Worm (Caenorhabditis elegans): ENCODE measurements around the gene srt-16.
"Not testable (repeated sequence)": the region's sequence is repeated elsewhere in the genome, so short reads cannot be mapped to it uniquely, and the experiment has no call there.

Gene srt-16

ce11 chrV:3064418-3064817 lies at the start of gene srt-16:
TSS of gene srt-16 (minus strand) at chrV:3064518.
- TF ChIP-seq nfya-1 (tag; optimal IDR thresholded peaks at IDR 0.05; ENCODE audit: insufficient read depth); nhr-12 (tag; optimal IDR thresholded peaks at IDR 0.05); zag-1 (tag; optimal IDR thresholded peaks at IDR 0.05): not testable (repeated sequence)

ce11 chrV:3113751-3114150 lies 49.4 kb upstream of the srt-16 start, which contains the start of gene Y73C8C.8:
TSS of gene Y73C8C.8 (minus strand) at chrV:3113851.
- TF ChIP-seq nhr-25 (tag; optimal IDR thresholded peaks at IDR 0.05) = no peak
- TF ChIP-seq lsy-12 (tag; optimal IDR thresholded peaks at IDR 0.05) = no peak
- no peak for TF ChIP-seq nhr-12 (tag; optimal IDR thresholded peaks at IDR 0.05)
- TF ChIP-seq ztf-4 (tag; optimal IDR thresholded peaks at IDR 0.05) = no peak
- no peak for TF ChIP-seq ama-1 (optimal IDR thresholded peaks at IDR 0.05)
- no peak for TF ChIP-seq egl-5 (tag; optimal IDR thresholded peaks at IDR 0.05)
- no peak for TF ChIP-seq elt-3 (tag; optimal IDR thresholded peaks at IDR 0.05)
- TF ChIP-seq nhr-28 (tag; optimal IDR thresholded peaks at IDR 0.05) = no peak
- TF ChIP-seq nhr-237 (tag; optimal IDR thresholded peaks at IDR 0.05) = no peak
- no peak for TF ChIP-seq nhr-77 (tag; optimal IDR thresholded peaks at IDR 0.05)
- no peak for TF ChIP-seq nhr-11 (tag; optimal IDR thresholded peaks at IDR 0.05)
- TF ChIP-seq ceh-28 (tag; optimal IDR thresholded peaks at IDR 0.05) = no peak
- TF ChIP-seq unc-62 (GFP tag; optimal IDR thresholded peaks at IDR 0.05) = no peak
- TF ChIP-seq fkh-2 (tag; optimal IDR thresholded peaks at IDR 0.05) = no peak
- TF ChIP-seq unc-39 (tag; optimal IDR thresholded peaks at IDR 0.05) = no peak
- no peak for TF ChIP-seq daf-12 (tag; optimal IDR thresholded peaks at IDR 0.05)
- no peak for TF ChIP-seq lin-15B (tag; optimal IDR thresholded peaks at IDR 0.05)
- no peak for TF ChIP-seq lin-39 (tag; optimal IDR thresholded peaks at IDR 0.05)

ce11 chrV:3112198-3112597 lies 47.9 kb upstream of the srt-16 start:
- TF ChIP-seq nfya-1 (tag; optimal IDR thresholded peaks at IDR 0.05; ENCODE audit: insufficient read depth) (no peak), elt-2 (tag; optimal IDR thresholded peaks at IDR 0.05) (peak; percentile 17)

ce11 chrV:3107450-3107849 lies 43.1 kb upstream of the srt-16 start, which contains the start of gene str-68:
TSS of gene str-68 (minus strand) at chrV:3107550.
- TF ChIP-seq nhr-67 (tag; optimal IDR thresholded peaks at IDR 0.05) = no peak

- TF ChIP-seq unc-39 (tag; optimal IDR thresholded peaks at IDR 0.05) (no peak), daf-12 (tag; optimal IDR thresholded peaks at IDR 0.05) (no peak), pqm-1 (tag; optimal IDR thresholded peaks at IDR 0.05) (no peak), eor-1 (tag; optimal IDR thresholded peaks at IDR 0.05) (no peak), mdl-1 (tag; optimal IDR thresholded peaks at IDR 0.05) (no peak), nhr-11 (tag; optimal IDR thresholded peaks at IDR 0.05) (no peak), ztf-4 (tag; optimal IDR thresholded peaks at IDR 0.05) (no peak), ztf-11 (tag; optimal IDR thresholded peaks at IDR 0.05) (no peak)
Measured at ce11 chrV:3106785-3107184, 42.5 kb upstream of the srt-16 start.

ce11 chrV:3105810-3106209 lies 41.5 kb upstream of the srt-16 start, which contains the start of gene str-69:
TSS of gene str-69 (minus strand) at chrV:3105910.
- TF ChIP-seq nhr-67 (tag; optimal IDR thresholded peaks at IDR 0.05) (no peak), unc-62 (GFP tag; optimal IDR thresholded peaks at IDR 0.05) (no peak), nhr-43 (tag; optimal IDR thresholded peaks at IDR 0.05; ENCODE audit: poor library complexity, severe bottlenecking) (no peak), daf-12 (tag; optimal IDR thresholded peaks at IDR 0.05) (no peak), unc-39 (tag; optimal IDR thresholded peaks at IDR 0.05) (no peak), aly-2 (tag; optimal IDR thresholded peaks at IDR 0.05) (no peak), ceh-16 (tag; optimal IDR thresholded peaks at IDR 0.05) (no peak), nhr-12 (tag; optimal IDR thresholded peaks at IDR 0.05) (no peak), skn-1 (tag; optimal IDR thresholded peaks at IDR 0.05) (no peak), eor-1 (tag; optimal IDR thresholded peaks at IDR 0.05) (no peak), fkh-10 (GFP tag; optimal IDR thresholded peaks at IDR 0.05) (no peak)

- TF ChIP-seq pha-4 (tag; optimal IDR thresholded peaks at IDR 0.05) = no peak
- no peak for TF ChIP-seq unc-39 (tag; optimal IDR thresholded peaks at IDR 0.05)
- no peak for TF ChIP-seq ama-1 (optimal IDR thresholded peaks at IDR 0.05)
- no peak for TF ChIP-seq hmg-11 (tag; optimal IDR thresholded peaks at IDR 0.05)
- no peak for TF ChIP-seq nhr-77 (tag; optimal IDR thresholded peaks at IDR 0.05)
- no peak for TF ChIP-seq lin-39 (tag; optimal IDR thresholded peaks at IDR 0.05)
- no peak for TF ChIP-seq snpc-4 (tag; optimal IDR thresholded peaks at IDR 0.05)
- TF ChIP-seq jun-1 (tag; optimal IDR thresholded peaks at IDR 0.05) = no peak
- TF ChIP-seq skn-1 (tag; optimal IDR thresholded peaks at IDR 0.05) = no peak
- TF ChIP-seq fos-1 (tag; optimal IDR thresholded peaks at IDR 0.05) = no peak
- no peak for TF ChIP-seq eor-1 (tag; optimal IDR thresholded peaks at IDR 0.05)
- TF ChIP-seq unc-62 (GFP tag; optimal IDR thresholded peaks at IDR 0.05) = no peak
- TF ChIP-seq egl-27 (tag; optimal IDR thresholded peaks at IDR 0.05) = no peak
- TF ChIP-seq lin-15B (tag; optimal IDR thresholded peaks at IDR 0.05) = no peak
- no peak for TF ChIP-seq elt-3 (tag; optimal IDR thresholded peaks at IDR 0.05)
- TF ChIP-seq nhr-43 (tag; optimal IDR thresholded peaks at IDR 0.05; ENCODE audit: poor library complexity, severe bottlenecking) = no peak
- TF ChIP-seq ceh-28 (tag; optimal IDR thresholded peaks at IDR 0.05) = no peak
- TF ChIP-seq sea-2 (GFP tag; optimal IDR thresholded peaks at IDR 0.05) = no peak
- TF ChIP-seq ZK546.5 (tag; optimal IDR thresholded peaks at IDR 0.05) = no peak
- TF ChIP-seq nhr-25 (tag; optimal IDR thresholded peaks at IDR 0.05) = no peak
Measured at ce11 chrV:3104134-3104533, 39.8 kb upstream of the srt-16 start, which contains the start of gene str-66. TSS of gene str-66 (minus strand) at chrV:3104234.
